Worm (Caenorhabditis elegans) whole organism, L4 larva: ENCODE data around the gene sulp-7.
A peak's percentile ranks its signal among the peaks of the same experiment; 100 is the strongest.

Experiments
- F10B5.3 ChIP-seq: sonication (generic microtip); optimal IDR thresholded peaks from 2 replicates; lab custom pipeline; 2016; ENCODE audit warnings: mild to moderate bottlenecking, missing genetic modification characterization, missing compliant biosample characterization
- F26F4.8 ChIP-seq: fragments of 200-800 bp; sonication (Bioruptor generic); conservative IDR thresholded peaks from 2 replicates; pipeline ENCODE4 v1.3.6; 2022; ENCODE audit warnings: missing genetic modification characterization, missing compliant biosample characterization
- F44E2.7 ChIP-seq: fragments of 200-800 bp; sonication (Bioruptor generic); IDR thresholded peaks from 2 replicates; pipeline ENCODE4 v2.1.2; 2022; ENCODE audit warnings: missing genetic modification characterization, missing compliant biosample characterization
- F49E8.2 ChIP-seq: sonication (generic microtip); optimal IDR thresholded peaks from 2 replicates; lab custom pipeline; 2016; ENCODE audit warnings: missing compliant biosample characterization, mild to moderate bottlenecking, missing genetic modification characterization, borderline replicate concordance
- Y105C5A.15 ChIP-seq: fragments of 200-800 bp; sonication (Bioruptor generic); IDR thresholded peaks from 2 replicates; pipeline ENCODE4 v1.3.6; 2022; ENCODE audit warnings: missing genetic modification characterization, missing compliant biosample characterization
- Y5F2A.4 ChIP-seq: fragments of 200-800 bp; sonication (Bioruptor generic); optimal IDR thresholded peaks from 2 replicates; lab custom pipeline; 2018; ENCODE audit warnings: mild to moderate bottlenecking, missing genetic modification characterization, missing compliant biosample characterization
- Y75B8A.6 ChIP-seq: fragments of 200-800 bp; sonication (Bioruptor generic); IDR thresholded peaks from 2 replicates; pipeline ENCODE4 v1.3.6; 2022; ENCODE audit warnings: missing genetic modification reagents, missing genetic modification characterization, missing compliant biosample characterization
- ZK337.2 ChIP-seq: fragments of 200-800 bp; sonication (Bioruptor generic); IDR thresholded peaks from 2 replicates; pipeline ENCODE4 v1.3.6; 2022; ENCODE audit warnings: missing genetic modification reagents, missing genetic modification characterization, missing compliant biosample characterization
- aha-1 ChIP-seq: fragments of 150-350 bp; peaks from one replicate; lab custom pipeline; 2014; ENCODE audit warnings: missing biosample characterization, missing genetic modification characterization
- aly-2 ChIP-seq: sonication (generic microtip); optimal IDR thresholded peaks from 2 replicates; lab custom pipeline; 2018; ENCODE audit warnings: missing biosample characterization, missing genetic modification characterization
- ceh-44 ChIP-seq: fragments of 200-800 bp; sonication (Bioruptor generic); IDR thresholded peaks from 2 replicates; pipeline ENCODE4 v1.3.6; 2022; ENCODE audit warnings: missing genetic modification reagents, missing genetic modification characterization, missing compliant biosample characterization
- ctbp-1 ChIP-seq: fragments of 200-800 bp; sonication (Bioruptor generic); IDR thresholded peaks from 2 replicates; pipeline ENCODE4 v1.3.6; 2022; ENCODE audit warnings: missing genetic modification reagents, missing genetic modification characterization, missing compliant biosample characterization
- daf-16 ChIP-seq, 3 experiments: sonication (generic microtip); optimal IDR thresholded peaks; 2 replicates each; lab custom pipeline; 2016 to 2017; ENCODE audit warnings: missing genetic modification characterization in 3 of 3, missing genetic modification reagents in 3 of 3, mild to moderate bottlenecking in 2 of 3, missing compliant biosample characterization in 2 of 3, missing biosample characterization in 1 of 3, moderate library complexity in 1 of 3
- dmd-6 ChIP-seq: fragments of 200-800 bp; sonication (Bioruptor generic); IDR thresholded peaks from 2 replicates; pipeline ENCODE4 v1.3.6; 2022; ENCODE audit warnings: missing genetic modification reagents, missing genetic modification characterization, missing compliant biosample characterization
- dmd-8 ChIP-seq: fragments of 200-800 bp; sonication (Bioruptor generic); IDR thresholded peaks from 2 replicates; pipeline ENCODE4 v1.3.6; 2022; ENCODE audit warnings: missing genetic modification characterization, missing compliant biosample characterization
- duxl-1 ChIP-seq: sonication (generic microtip); optimal IDR thresholded peaks from 2 replicates; lab custom pipeline; 2016; ENCODE audit warnings: mild to moderate bottlenecking, missing genetic modification characterization, moderate library complexity, missing compliant biosample characterization; ENCODE audit not compliant: poor library complexity
- fos-1 ChIP-seq: fragments of 150-350 bp; optimal IDR thresholded peaks from 2 replicates; lab custom pipeline; 2014; ENCODE audit warnings: missing biosample characterization, missing genetic modification characterization
- gei-8 ChIP-seq: fragments of 200-800 bp; sonication (Bioruptor generic); optimal IDR thresholded peaks from 2 replicates; lab custom pipeline; 2018; ENCODE audit warnings: mild to moderate bottlenecking, missing genetic modification characterization, missing compliant biosample characterization
- hif-1 ChIP-seq, 2 experiments: sonication (generic microtip); optimal IDR thresholded peaks; 2 replicates each; lab custom pipeline; 2016 to 2017; ENCODE audit warnings: missing compliant biosample characterization in 2 of 2, missing genetic modification characterization in 2 of 2, missing genetic modification reagents in 2 of 2, missing genotype in 2 of 2, mild to moderate bottlenecking in 1 of 2
- hlh-11 ChIP-seq: fragments of 200-800 bp; sonication (Bioruptor generic); optimal IDR thresholded peaks from 2 replicates; lab custom pipeline; 2018; ENCODE audit warnings: mild to moderate bottlenecking, missing genetic modification characterization, missing compliant biosample characterization
- hlh-30 ChIP-seq: sonication (generic microtip); optimal IDR thresholded peaks from 2 replicates; lab custom pipeline; 2017; ENCODE audit warnings: antibody characterized with exemption, mild to moderate bottlenecking, missing genetic modification characterization, missing compliant biosample characterization; ENCODE audit not compliant: insufficient read depth
- lim-7 ChIP-seq: fragments of 200-800 bp; sonication (Bioruptor generic); IDR thresholded peaks from 2 replicates; pipeline ENCODE4 v1.3.6; 2022; ENCODE audit warnings: missing genetic modification characterization, missing compliant biosample characterization
- lin-1 ChIP-seq: fragments of 200-800 bp; sonication (Bioruptor generic); IDR thresholded peaks from 2 replicates; pipeline ENCODE4 v1.3.6; 2022; ENCODE audit warnings: missing genetic modification reagents, missing genetic modification characterization, missing compliant biosample characterization
- lin-39 ChIP-seq: fragments of 150-350 bp; optimal IDR thresholded peaks from 2 replicates; lab custom pipeline; 2014; ENCODE audit warnings: missing biosample characterization, missing genetic modification reagents, missing genetic modification characterization
- lir-3 ChIP-seq: sonication (generic microtip); optimal IDR thresholded peaks from 2 replicates; lab custom pipeline; 2016; ENCODE audit warnings: mild to moderate bottlenecking, missing genetic modification characterization, missing compliant biosample characterization
- lsy-2 ChIP-seq, 2 experiments: fragments of 150-350 bp in 1 of 2; sonication (generic microtip) in 1 of 2; optimal IDR thresholded peaks; 2 replicates each; lab custom pipeline; 2014 to 2017; ENCODE audit warnings: missing biosample characterization in 2 of 2, missing genetic modification characterization in 2 of 2
- madf-5 ChIP-seq, 2 experiments: fragments of 200-800 bp; sonication (Bioruptor generic); IDR thresholded peaks; 2 replicates each; pipeline ENCODE4 v1.3.6; 2022; ENCODE audit warnings: missing compliant biosample characterization in 2 of 2, missing genetic modification characterization in 2 of 2
- mdl-1 ChIP-seq, 2 experiments: fragments of 150-350 bp in 1 of 2; sonication (generic microtip) in 1 of 2; optimal IDR thresholded peaks; 2 replicates each; lab custom pipeline; 2014 to 2017; ENCODE audit warnings: missing biosample characterization in 2 of 2, missing genetic modification characterization in 2 of 2
- mdt-29 ChIP-seq: fragments of 200-800 bp; sonication (Bioruptor generic); IDR thresholded peaks from 2 replicates; pipeline ENCODE4 v1.3.6; 2022; ENCODE audit warnings: missing genetic modification reagents, missing genetic modification characterization, missing compliant biosample characterization
- mes-2 ChIP-seq: sonication (generic microtip); optimal IDR thresholded peaks from 2 replicates; lab custom pipeline; 2016; ENCODE audit warnings: missing genotype, mild to moderate bottlenecking, missing genetic modification characterization, missing compliant biosample characterization; ENCODE audit not compliant: poor library complexity, severe bottlenecking
- mxl-3 ChIP-seq: fragments of 200-800 bp; sonication (Bioruptor generic); optimal IDR thresholded peaks from 2 replicates; lab custom pipeline; 2018; ENCODE audit warnings: mild to moderate bottlenecking, missing genetic modification characterization, missing compliant biosample characterization
- nhr-10 ChIP-seq: fragments of 150-350 bp; optimal IDR thresholded peaks from 2 replicates; lab custom pipeline; 2014; ENCODE audit warnings: missing biosample characterization, missing genetic modification characterization
- nhr-111 ChIP-seq: fragments of 200-800 bp; sonication (Bioruptor generic); optimal IDR thresholded peaks from 2 replicates; lab custom pipeline; 2018; ENCODE audit warnings: mild to moderate bottlenecking, missing genetic modification characterization, missing compliant biosample characterization
- nhr-25 ChIP-seq: sonication (generic microtip); optimal IDR thresholded peaks from 2 replicates; lab custom pipeline; 2017; ENCODE audit warnings: missing genetic modification characterization, mild to moderate bottlenecking, missing compliant biosample characterization, antibody characterized with exemption, moderate library complexity, borderline replicate concordance; ENCODE audit not compliant: insufficient read depth
- nhr-28 ChIP-seq: fragments of 150-350 bp; optimal IDR thresholded peaks from 2 replicates; lab custom pipeline; 2014; ENCODE audit warnings: missing biosample characterization, missing genetic modification characterization
- nhr-41 ChIP-seq: fragments of 200-800 bp; sonication (Bioruptor generic); IDR thresholded peaks from 2 replicates; pipeline ENCODE4 v1.3.6; 2022; ENCODE audit warnings: missing genetic modification reagents, missing genetic modification characterization, missing compliant biosample characterization
- nhr-77 ChIP-seq: fragments of 150-350 bp; optimal IDR thresholded peaks from 2 replicates; lab custom pipeline; 2014; ENCODE audit warnings: missing biosample characterization, missing genetic modification characterization
- php-3 ChIP-seq: fragments of 200-800 bp; sonication (Bioruptor generic); IDR thresholded peaks from 2 replicates; pipeline ENCODE4 v1.3.6; 2022; ENCODE audit warnings: missing genetic modification reagents, missing genetic modification characterization, missing compliant biosample characterization
- pqm-1 ChIP-seq: sonication (generic microtip); optimal IDR thresholded peaks from 2 replicates; lab custom pipeline; 2017; ENCODE audit warnings: missing biosample characterization, missing genetic modification characterization
- rbr-2 ChIP-seq: sonication (generic microtip); optimal IDR thresholded peaks from 2 replicates; lab custom pipeline; 2016; ENCODE audit warnings: missing genotype, missing genetic modification characterization, missing compliant biosample characterization
- snpc-4 ChIP-seq: fragments of 150-350 bp; optimal IDR thresholded peaks from 2 replicates; lab custom pipeline; 2014; ENCODE audit warnings: missing biosample characterization, missing genetic modification characterization
- tag-97 ChIP-seq: fragments of 200-800 bp; sonication (Bioruptor generic); IDR thresholded peaks from 2 replicates; pipeline ENCODE4 v1.3.6; 2022; ENCODE audit warnings: missing genetic modification characterization, missing compliant biosample characterization
- unc-39 ChIP-seq: sonication (generic microtip); optimal IDR thresholded peaks from 2 replicates; lab custom pipeline; 2017; ENCODE audit warnings: missing biosample characterization, missing genetic modification characterization
- vab-7 ChIP-seq: fragments of 200-800 bp; sonication (Bioruptor generic); IDR thresholded peaks from 2 replicates; pipeline ENCODE4 v1.3.6; 2022; ENCODE audit warnings: missing genetic modification reagents, missing genetic modification characterization, missing compliant biosample characterization
- zag-1 ChIP-seq: fragments of 150-350 bp; optimal IDR thresholded peaks from 2 replicates; lab custom pipeline; 2014; ENCODE audit warnings: missing biosample characterization, missing genetic modification characterization
- zfp-3 ChIP-seq: fragments of 200-800 bp; sonication (Bioruptor generic); conservative IDR thresholded peaks from 2 replicates; pipeline ENCODE4 v1.3.6; 2022; ENCODE audit warnings: missing genetic modification reagents, missing genetic modification characterization, missing compliant biosample characterization
- ztf-11 ChIP-seq: fragments of 150-350 bp; optimal IDR thresholded peaks from 2 replicates; lab custom pipeline; 2014; ENCODE audit warnings: missing biosample characterization, missing genetic modification characterization

Gene sulp-7

DNA sequence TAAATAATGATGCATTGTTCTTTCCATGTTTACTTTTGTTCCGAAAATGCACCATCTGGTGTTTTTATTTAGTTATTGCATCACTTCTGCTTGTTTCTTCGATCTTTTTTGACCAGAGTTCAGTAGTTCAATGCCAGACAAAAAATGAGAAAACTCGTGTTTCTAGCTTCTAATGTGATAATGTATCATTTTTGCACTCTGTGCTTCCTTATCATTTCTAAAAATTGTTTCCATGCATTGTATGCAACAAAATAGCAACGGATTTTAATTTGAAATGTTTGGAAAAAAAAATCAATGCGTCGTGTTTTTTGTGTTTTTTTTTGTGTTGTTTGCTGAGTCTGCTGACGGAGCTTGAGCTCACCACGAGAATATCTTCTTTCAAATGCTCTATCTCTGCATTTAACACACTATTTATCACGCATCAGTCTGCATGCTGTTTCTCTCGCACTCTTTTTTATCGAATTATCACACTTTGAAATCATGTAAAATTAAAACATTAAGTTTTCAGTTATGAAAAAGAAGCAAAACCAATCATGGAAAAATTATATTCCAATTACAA is at the start of gene sulp-7:
TSS of gene sulp-7 (plus strand) at position 509 of the 559 bp plus-strand sequence.
- TF ChIP-seq lin-1 (GFP tag; lab: Robert Waterston, UW) (no peak), hlh-11 (tag; lab: Kevin White, UChicago) (peak; percentile 11), pqm-1 (tag; lab: Kevin White, UChicago) (peak; percentile 33), daf-16 (GFP tag; optimal IDR thresholded peaks at IDR 0.05; lab: Kevin White, UChicago) (peak in 1 of 2 experiments; percentile 20), daf-16 (tag; optimal IDR thresholded peaks at IDR 0.05; lab: Kevin White, UChicago) (peak; percentile 44), zfp-3 (no peak), mxl-3 (GFP tag; lab: Kevin White, UChicago) (peak; percentile 9), hlh-30 (peak; percentile 65), nhr-28 (tag; lab: Kevin White, UChicago) (peak; percentile 44), php-3 (no peak)
- TF ChIP-seq, all 104 proteins: peak for 6

DNA sequence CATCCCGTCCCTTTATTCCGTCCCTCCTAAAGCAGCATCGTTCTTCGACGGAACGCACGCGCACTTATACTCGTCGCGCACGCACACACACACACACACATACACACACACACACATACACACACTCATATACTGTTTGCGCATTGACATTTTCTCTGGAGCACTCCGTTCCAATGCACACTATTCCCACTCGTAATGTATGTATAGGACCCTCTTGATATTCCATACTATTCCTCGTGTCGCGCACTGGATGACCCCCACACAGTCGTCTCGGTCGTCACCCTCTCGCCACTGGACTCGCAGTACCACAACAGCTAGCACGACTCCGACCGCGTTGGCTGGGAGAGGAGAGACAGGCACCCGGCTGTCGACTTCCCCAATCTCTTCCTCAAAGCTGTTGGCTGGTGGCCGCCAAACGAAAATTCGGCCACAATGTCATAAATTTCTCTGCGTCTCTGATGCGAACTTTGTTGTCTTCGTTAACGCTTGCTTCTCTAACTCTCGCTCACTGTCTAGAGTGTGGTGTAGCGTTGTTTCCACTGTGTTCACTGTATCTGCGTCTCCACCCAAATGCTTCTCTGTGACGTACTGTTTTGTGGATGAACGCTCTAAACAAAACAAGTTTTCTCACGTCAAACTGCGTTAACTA is 49.3 kb upstream of the sulp-7 start:
- no peak for TF ChIP-seq lin-39
- no peak for TF ChIP-seq Y105C5A.15 (GFP tag; lab: Robert Waterston, UW)
- TF ChIP-seq lir-3 = peak; percentile 20
- peak; percentile 71 for TF ChIP-seq zag-1 (tag; lab: Kevin White, UChicago)
- peak; percentile 82 to 87 for TF ChIP-seq mdl-1 (tag; optimal IDR thresholded peaks at IDR 0.05; lab: Kevin White, UChicago)
- peak; percentile 32 for TF ChIP-seq gei-8 (GFP tag; lab: Kevin White, UChicago)
- 0 out of 4 replicates have a peak, but pooled peaks of 1 of the 2 experiments have one; percentile 24 for TF ChIP-seq madf-5 (GFP tag; IDR thresholded peaks at IDR 0.05; lab: Robert Waterston, UW)
- TF ChIP-seq rbr-2 (tag; lab: Kevin White, UChicago) = peak; percentile 97
- TF ChIP-seq hlh-11 (tag; lab: Kevin White, UChicago) = peak; percentile 94
- peak; percentile 77 for TF ChIP-seq F10B5.3 (tag; lab: Kevin White, UChicago)
- TF ChIP-seq mes-2 (tag; lab: Kevin White, UChicago) = peak; percentile 85
- peak; percentile 36 for TF ChIP-seq ztf-11 (tag; lab: Kevin White, UChicago)
- TF ChIP-seq F49E8.2 = no peak
- no peak for TF ChIP-seq Y5F2A.4 (GFP tag; lab: Kevin White, UChicago)
- no peak for TF ChIP-seq aly-2 (tag; lab: Kevin White, UChicago)
- no peak for TF ChIP-seq dmd-8
- TF ChIP-seq hif-1 (tag; optimal IDR thresholded peaks at IDR 0.05; lab: Kevin White, UChicago) = peak; percentile 40 to 86
- TF ChIP-seq nhr-10 (tag; lab: Kevin White, UChicago) = peak; percentile 11
- TF ChIP-seq duxl-1 (tag; lab: Kevin White, UChicago) = peak; percentile 33
- TF ChIP-seq aha-1 (tag; lab: Kevin White, UChicago) = peak; percentile 99
- TF ChIP-seq Y75B8A.6 (GFP tag; lab: Robert Waterston, UW) = no peak
- TF ChIP-seq lim-7 (GFP tag; lab: Robert Waterston, UW) = no peak
- no peak for TF ChIP-seq F26F4.8
- no peak for TF ChIP-seq F44E2.7 (GFP tag; lab: Robert Waterston, UW)
- TF ChIP-seq snpc-4 (tag; lab: Kevin White, UChicago) = no peak
- TF ChIP-seq unc-39 (tag; lab: Kevin White, UChicago) = no peak
- 0 out of 2 replicates have a peak, but pooled peaks have one; percentile 84 for TF ChIP-seq tag-97 (GFP tag; lab: Robert Waterston, UW)
- no peak for TF ChIP-seq nhr-77 (tag; lab: Kevin White, UChicago)
- TF ChIP-seq fos-1 (tag; lab: Kevin White, UChicago) = no peak
- TF ChIP-seq dmd-6 (GFP tag; lab: Robert Waterston, UW) = peak; percentile 79
- peak; percentile 52 to 87 for TF ChIP-seq lsy-2 (tag; optimal IDR thresholded peaks at IDR 0.05; lab: Kevin White, UChicago)
- peak; percentile 96 for TF ChIP-seq ctbp-1
- no peak for TF ChIP-seq ZK337.2 (GFP tag; lab: Robert Waterston, UW)
- peak; percentile 86 for TF ChIP-seq nhr-25 (tag; lab: Kevin White, UChicago)
- TF ChIP-seq nhr-41 (GFP tag; lab: Robert Waterston, UW) = no peak
- TF ChIP-seq nhr-111 (GFP tag; lab: Kevin White, UChicago) = no peak
- TF ChIP-seq vab-7 (GFP tag; lab: Robert Waterston, UW) = 0 out of 2 replicates have a peak, but pooled peaks have one; percentile 43
- TF ChIP-seq ceh-44 (GFP tag; lab: Robert Waterston, UW) = no peak
- TF ChIP-seq mdt-29 = no peak
